Fruit fly (Drosophila melanogaster) whole organism, wandering third instar larva: ENCODE results near the gene CG43924.

Experiments used
- CrebA ChIP-seq: fragments of 200-800 bp; sonication (Bioruptor generic); optimal IDR thresholded peaks from 2 replicates; lab custom pipeline; 2016; ENCODE audit warnings: missing biosample characterization, mild to moderate bottlenecking, missing genetic modification characterization, borderline replicate concordance
- Dfd ChIP-seq: fragments of >200 bp; optimal IDR thresholded peaks from 2 replicates; lab custom pipeline; 2017; ENCODE audit warnings: missing biosample characterization, missing genetic modification characterization
- Mio ChIP-seq: sonication (Bioruptor generic); optimal IDR thresholded peaks from 2 replicates; lab custom pipeline; 2016; ENCODE audit warnings: missing biosample characterization, missing genetic modification characterization
- Myc ChIP-seq: fragments of >200 bp; optimal IDR thresholded peaks from 2 replicates; lab custom pipeline; 2017
- Sp1 ChIP-seq: fragments of 200-800 bp; sonication (Bioruptor generic); optimal IDR thresholded peaks from 3 replicates; lab custom pipeline; 2019; ENCODE audit warnings: missing biosample characterization, mild to moderate bottlenecking, missing genetic modification characterization, moderate library complexity
- br ChIP-seq: fragments of 200-800 bp; sonication (Bioruptor generic); optimal IDR thresholded peaks from 2 replicates; lab custom pipeline; 2016; ENCODE audit warnings: missing biosample characterization, missing genetic modification characterization
- fru ChIP-seq: fragments of 200-800 bp; sonication (Bioruptor generic); optimal IDR thresholded peaks from 3 replicates; lab custom pipeline; 2016; ENCODE audit warnings: missing biosample characterization, mild to moderate bottlenecking, missing genetic modification characterization
- h ChIP-seq: fragments of 200-800 bp; sonication (Bioruptor generic); optimal IDR thresholded peaks from 3 replicates; lab custom pipeline; 2016; ENCODE audit warnings: missing biosample characterization, mild to moderate bottlenecking, missing genetic modification characterization
- jim ChIP-seq: fragments of 175-275, 200-325 bp; sonication (Bioruptor generic); optimal IDR thresholded peaks from 2 replicates; lab custom pipeline; 2016; ENCODE audit warnings: missing biosample characterization, mild to moderate bottlenecking, missing genetic modification characterization
- sage ChIP-seq: fragments of 200-800 bp; sonication (Bioruptor generic); optimal IDR thresholded peaks from 2 replicates; lab custom pipeline; 2016; ENCODE audit warnings: missing biosample characterization, mild to moderate bottlenecking, missing genetic modification characterization
- sv ChIP-seq: fragments of 200-800 bp; sonication (Bioruptor generic); optimal IDR thresholded peaks from 3 replicates; lab custom pipeline; 2016; ENCODE audit warnings: missing biosample characterization, missing genetic modification characterization
- usp ChIP-seq: fragments of >200 bp; optimal IDR thresholded peaks from 2 replicates; lab custom pipeline; 2017; ENCODE audit warnings: missing biosample characterization, missing genetic modification characterization

- no peak for TF ChIP-seq sage (GFP tag; lab: Kevin White, UChicago)
- no peak for TF ChIP-seq Myc (lab: Kevin White, UChicago)
- no peak for TF ChIP-seq br
- TF ChIP-seq Mio (GFP tag; lab: Kevin White, UChicago) = no peak
- no peak for TF ChIP-seq jim
- TF ChIP-seq sv (GFP tag; lab: Kevin White, UChicago) = no peak
- TF ChIP-seq usp (GFP tag; lab: Kevin White, UChicago) = no peak
- TF ChIP-seq fru (GFP tag; lab: Kevin White, UChicago) = no peak
- no peak for TF ChIP-seq Dfd (GFP tag; lab: Kevin White, UChicago)
- TF ChIP-seq Sp1 (GFP tag; lab: Kevin White, UChicago) = no peak
- no peak for TF ChIP-seq CrebA
- no peak for TF ChIP-seq h (GFP tag; lab: Kevin White, UChicago)
These were observed 32.1 kb upstream of the CG43924 start for dm6 chr2L:15742976-15743375.
